Worm (Caenorhabditis elegans) whole organism, L3 larva: Measurements from ENCODE around the gene cyn-9.

Experiments
- aly-2 ChIP-seq: fragments of 150-350 bp; optimal IDR thresholded peaks from 2 replicates; lab custom pipeline; 2014; ENCODE audit warnings: missing biosample characterization, missing genetic modification characterization
- ceh-82 ChIP-seq: fragments of 150-350 bp; optimal IDR thresholded peaks from 2 replicates; lab custom pipeline; 2014; ENCODE audit warnings: missing biosample characterization, missing genetic modification characterization
- elt-1 ChIP-seq: fragments of 150-350 bp; optimal IDR thresholded peaks from 2 replicates; lab custom pipeline; 2014; ENCODE audit warnings: missing biosample characterization, missing genetic modification characterization
- fos-1 ChIP-seq: fragments of 150-350 bp; optimal IDR thresholded peaks from 2 replicates; lab custom pipeline; 2014; ENCODE audit warnings: missing biosample characterization, missing genetic modification characterization
- lin-15B ChIP-seq: fragments of 150-350 bp; optimal IDR thresholded peaks from 2 replicates; lab custom pipeline; 2014; ENCODE audit warnings: missing biosample characterization, missing genetic modification characterization
- nhr-11 ChIP-seq: fragments of 150-350 bp; optimal IDR thresholded peaks from 2 replicates; lab custom pipeline; 2014; ENCODE audit warnings: missing biosample characterization, missing genetic modification characterization
- sea-2 ChIP-seq: fragments of 150-350 bp; sonication (generic microtip); optimal IDR thresholded peaks from 4 replicates; lab custom pipeline; 2014; ENCODE audit warnings: missing biosample characterization, missing genetic modification reagents, missing genetic modification characterization

DNA sequence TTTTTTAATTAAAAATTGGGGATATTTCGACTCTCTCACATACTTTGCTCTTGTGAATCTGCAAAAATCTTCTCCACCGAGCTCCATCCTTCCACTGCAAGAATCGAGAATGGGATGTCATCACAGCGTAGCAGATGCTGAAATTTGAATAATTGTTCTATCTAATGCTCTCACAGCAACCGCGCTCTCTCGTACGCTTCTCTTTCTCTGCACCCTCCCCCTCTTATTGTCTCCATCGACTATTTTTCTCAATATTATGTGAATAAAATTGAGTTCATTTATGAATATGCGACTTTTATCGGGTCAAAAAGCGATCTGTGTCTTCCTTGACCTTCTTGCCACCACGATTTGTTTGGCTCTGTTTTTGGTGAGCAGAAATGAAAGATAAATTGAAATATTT is 34.6 kb upstream of the cyn-9 start, which contains the start of gene F34D10.3:
- TF ChIP-seq elt-1 (tag; lab: Kevin White, UChicago) = no peak
- no peak for TF ChIP-seq ceh-82 (tag; lab: Kevin White, UChicago)
- no peak for TF ChIP-seq fos-1 (tag; lab: Kevin White, UChicago)
- no peak for TF ChIP-seq sea-2 (GFP tag; lab: Kevin White, UChicago)
- TF ChIP-seq aly-2 = no peak
- TF ChIP-seq nhr-11 (tag; lab: Kevin White, UChicago) = no peak
- no peak for TF ChIP-seq lin-15B (tag; lab: Kevin White, UChicago)
